Worm (Caenorhabditis elegans) whole organism, young adult: ENCODE measurements around the gene pqn-39.

ENCODE experiments used
- nfya-1 ChIP-seq: sonication (generic microtip); optimal IDR thresholded peaks from 2 replicates; lab custom pipeline; 2017; ENCODE audit warnings: antibody characterized with exemption, missing compliant biosample characterization, missing genetic modification characterization, borderline replicate concordance; ENCODE audit not compliant: insufficient read depth
- sdz-38 ChIP-seq: sonication (generic microtip); optimal IDR thresholded peaks from 2 replicates; lab custom pipeline; 2016; ENCODE audit warnings: missing genotype, missing genetic modification characterization, missing compliant biosample characterization
- snpc-4 ChIP-seq, 5 experiments: fragments of 150-350 bp in 1 of 5; sonication (generic microtip) in 4 of 5; optimal IDR thresholded peaks; 2 replicates each; lab custom pipeline; 2014 to 2018; ENCODE audit warnings: missing genetic modification characterization in 5 of 5, missing biosample characterization in 3 of 5, antibody characterized with exemption in 2 of 5, mild to moderate bottlenecking in 2 of 5, missing compliant biosample characterization in 2 of 5, missing genotype in 2 of 5, moderate library complexity in 2 of 5, missing genetic modification reagents in 1 of 5

DNA sequence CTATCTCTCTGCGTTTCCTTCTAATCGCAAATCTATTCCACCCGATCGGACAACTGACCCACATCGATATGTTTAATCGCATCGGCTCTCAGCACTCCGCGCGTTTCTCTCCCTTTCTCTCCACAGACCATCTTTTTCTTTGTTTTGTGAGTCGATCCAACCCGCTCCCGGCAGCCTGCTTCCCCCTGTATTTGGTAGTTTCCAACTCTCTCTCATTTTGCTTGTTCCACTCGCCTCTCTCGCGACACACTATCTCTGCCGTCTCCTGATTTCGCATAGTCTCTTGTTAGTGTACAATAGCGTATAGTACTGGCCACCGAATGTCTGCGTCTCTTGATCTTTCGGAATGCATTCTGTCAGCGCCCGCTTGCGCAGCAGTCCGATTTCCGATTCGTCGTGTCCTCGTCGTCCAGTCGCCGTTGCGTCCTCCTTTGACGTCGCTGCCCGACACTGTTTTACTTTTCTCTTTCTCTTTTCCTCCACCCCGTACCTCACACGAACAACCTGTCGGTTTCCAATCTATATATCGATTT, 17.8 kb downstream of the pqn-39 start:
- TF ChIP-seq snpc-4 (GFP tag; optimal IDR thresholded peaks at IDR 0.05; lab: Kevin White, UChicago) (no peak), snpc-4 (tag; optimal IDR thresholded peaks at IDR 0.05; lab: Kevin White, UChicago) (peak in 1 of 4 experiments; percentile 34), nfya-1 (tag; lab: Kevin White, UChicago) (no peak), sdz-38 (tag; lab: Kevin White, UChicago) (no peak)
